Worm (Caenorhabditis elegans): Measurements from ENCODE around the gene gut-2.
A peak's percentile ranks its signal among the peaks of the same experiment; 100 is the strongest.

The gut-2 gene

ce11 chrV:13497322-13497847 is at the start of gene gut-2, which contains the start of gene eea-1:
gut-2 (plus strand) TSS chrV:13497690.
eea-1 (minus strand) TSS chrV:13497372.
- peak; percentile 66 for TF ChIP-seq F13C5.2 (tag; optimal IDR thresholded peaks at IDR 0.05)
- no peak for TF ChIP-seq hmg-4 (GFP tag; optimal IDR thresholded peaks at IDR 0.05)

- TF ChIP-seq tbx-37 (GFP tag; conservative IDR thresholded peaks at IDR 0.05) (no peak), pes-1 (GFP tag; IDR thresholded peaks at IDR 0.05) (no peak), tbx-11 (GFP tag; IDR thresholded peaks at IDR 0.05) (no peak), tra-4 (tag; optimal IDR thresholded peaks at IDR 0.05) (no peak), B0310.2 (tag; optimal IDR thresholded peaks at IDR 0.05) (no peak), scrt-1 (GFP tag; IDR thresholded peaks at IDR 0.05) (no peak)
Measured at ce11 chrV:13453334-13453733, 44.2 kb upstream of the gut-2 start, which contains the start of gene lurp-2. lurp-2 (plus strand) TSS chrV:13453634.

- no peak for TF ChIP-seq aly-1 (tag; optimal IDR thresholded peaks at IDR 0.05)
- no peak for TF ChIP-seq scrt-1 (GFP tag; IDR thresholded peaks at IDR 0.05)
Measured at ce11 chrV:13455448-13455847, 42.0 kb upstream of the gut-2 start, which contains the start of gene lurp-3. lurp-3 (plus strand) TSS chrV:13455748.

ce11 chrV:13457858-13458257 is 39.6 kb upstream of the gut-2 start, which contains the start of gene F25H9.2:
F25H9.2 (plus strand) TSS chrV:13458083.
- TF ChIP-seq sea-1 (GFP tag; conservative IDR thresholded peaks at IDR 0.05) (no peak), ceh-36 (tag; optimal IDR thresholded peaks at IDR 0.05) (no peak), ama-1 (optimal IDR thresholded peaks at IDR 0.05) (no peak), ets-7 (tag; optimal IDR thresholded peaks at IDR 0.05) (no peak), hmg-4 (GFP tag; optimal IDR thresholded peaks at IDR 0.05) (no peak), pes-1 (GFP tag; IDR thresholded peaks at IDR 0.05) (no peak), hnd-1 (tag; optimal IDR thresholded peaks at IDR 0.05) (no peak), hmbx-1 (tag; optimal IDR thresholded peaks at IDR 0.05) (no peak), tra-4 (tag; optimal IDR thresholded peaks at IDR 0.05) (no peak), flt-1 (GFP tag; IDR thresholded peaks at IDR 0.05) (no peak), tbx-37 (GFP tag; conservative IDR thresholded peaks at IDR 0.05) (no peak), B0310.2 (tag; optimal IDR thresholded peaks at IDR 0.05) (no peak), aly-1 (tag; optimal IDR thresholded peaks at IDR 0.05) (no peak), F13C5.2 (tag; optimal IDR thresholded peaks at IDR 0.05) (no peak), tbx-11 (GFP tag; IDR thresholded peaks at IDR 0.05) (no peak), scrt-1 (GFP tag; IDR thresholded peaks at IDR 0.05) (no peak), ceh-13 (GFP tag; optimal IDR thresholded peaks at IDR 0.05) (no peak)

- TF ChIP-seq ceh-13 (GFP tag; optimal IDR thresholded peaks at IDR 0.05) (no peak), F13C5.2 (tag; optimal IDR thresholded peaks at IDR 0.05) (peak; percentile 30)
Measured at ce11 chrV:13459323-13459722, 38.2 kb upstream of the gut-2 start, which contains the start of gene bath-39. bath-39 (plus strand) TSS chrV:13459459.

ce11 chrV:13462974-13463373 is 34.5 kb upstream of the gut-2 start, which contains the start of gene frm-10:
frm-10 (plus strand) TSS chrV:13463207.
- no peak for TF ChIP-seq flt-1 (GFP tag; IDR thresholded peaks at IDR 0.05)
- TF ChIP-seq ama-1 (optimal IDR thresholded peaks at IDR 0.05) = no peak
- no peak for TF ChIP-seq hmbx-1 (tag; optimal IDR thresholded peaks at IDR 0.05)
- no peak for TF ChIP-seq pes-1 (GFP tag; IDR thresholded peaks at IDR 0.05)

- TF ChIP-seq ceh-13 (GFP tag; optimal IDR thresholded peaks at IDR 0.05) (no peak), tbx-11 (GFP tag; IDR thresholded peaks at IDR 0.05) (no peak), hnd-1 (tag; optimal IDR thresholded peaks at IDR 0.05) (no peak), flt-1 (GFP tag; IDR thresholded peaks at IDR 0.05) (no peak), pes-1 (GFP tag; IDR thresholded peaks at IDR 0.05) (no peak), B0310.2 (tag; optimal IDR thresholded peaks at IDR 0.05) (no peak), sea-1 (GFP tag; conservative IDR thresholded peaks at IDR 0.05) (no peak), tra-4 (tag; optimal IDR thresholded peaks at IDR 0.05) (no peak), hmg-4 (GFP tag; optimal IDR thresholded peaks at IDR 0.05) (no peak), tbx-37 (GFP tag; conservative IDR thresholded peaks at IDR 0.05) (no peak), ets-7 (tag; optimal IDR thresholded peaks at IDR 0.05) (no peak), hmbx-1 (tag; optimal IDR thresholded peaks at IDR 0.05) (no peak), scrt-1 (GFP tag; IDR thresholded peaks at IDR 0.05) (no peak), ama-1 (optimal IDR thresholded peaks at IDR 0.05) (no peak), aly-1 (tag; optimal IDR thresholded peaks at IDR 0.05) (no peak), F13C5.2 (tag; optimal IDR thresholded peaks at IDR 0.05) (no peak), ceh-36 (tag; optimal IDR thresholded peaks at IDR 0.05) (no peak)
Measured at ce11 chrV:13464123-13464522, 33.4 kb upstream of the gut-2 start.

ce11 chrV:13468190-13468765 is 29.2 kb upstream of the gut-2 start, which contains the start of the genes F25H9.6 and F25H9.7:
F25H9.6 (minus strand) TSS chrV:13468361.
F25H9.7 (plus strand) TSS chrV:13468376.
- TF ChIP-seq pes-1 (GFP tag; IDR thresholded peaks at IDR 0.05) (peak; percentile 72), hmg-4 (GFP tag; optimal IDR thresholded peaks at IDR 0.05) (no peak), tbx-37 (GFP tag; conservative IDR thresholded peaks at IDR 0.05) (peak; percentile 89), aly-1 (tag; optimal IDR thresholded peaks at IDR 0.05) (no peak), scrt-1 (GFP tag; IDR thresholded peaks at IDR 0.05) (0 out of 2 replicates have a peak, but pooled peaks have one; percentile 32), ceh-36 (tag; optimal IDR thresholded peaks at IDR 0.05) (no peak), flt-1 (GFP tag; IDR thresholded peaks at IDR 0.05) (peak; percentile 58), F13C5.2 (tag; optimal IDR thresholded peaks at IDR 0.05) (peak; percentile 64), tbx-11 (GFP tag; IDR thresholded peaks at IDR 0.05) (0 out of 2 replicates have a peak, but pooled peaks have one; percentile 17), hnd-1 (tag; optimal IDR thresholded peaks at IDR 0.05) (peak; percentile 7), sea-1 (GFP tag; conservative IDR thresholded peaks at IDR 0.05) (no peak), hmbx-1 (tag; optimal IDR thresholded peaks at IDR 0.05) (no peak), ama-1 (optimal IDR thresholded peaks at IDR 0.05) (no peak), ceh-13 (GFP tag; optimal IDR thresholded peaks at IDR 0.05) (no peak), ets-7 (tag; optimal IDR thresholded peaks at IDR 0.05) (peak; percentile 37), B0310.2 (tag; optimal IDR thresholded peaks at IDR 0.05) (no peak), tra-4 (tag; optimal IDR thresholded peaks at IDR 0.05) (no peak)

Measured in whole organism, early embryonic.